Worm (Caenorhabditis elegans): ENCODE results near the gene srh-234.

- no peak for TF ChIP-seq ama-1 (optimal IDR thresholded peaks at IDR 0.05)
- no peak for TF ChIP-seq tbx-11 (GFP tag; IDR thresholded peaks at IDR 0.05)
- TF ChIP-seq aly-1 (tag; optimal IDR thresholded peaks at IDR 0.05), result no peak
Measured at ce11 chrV:7641718-7642117, 9.9 kb downstream of the srh-234 start.
